Worm (Caenorhabditis elegans): Measurements from ENCODE around the gene ZK470.6.

The ZK470.6 gene

ce11 chrX:4159929-4160328, 17.4 kb downstream of the ZK470.6 start:
- TF ChIP-seq med-1 (GFP tag; optimal IDR thresholded peaks at IDR 0.05; ENCODE audit: insufficient read depth) (no peak), ref-1 (GFP tag; conservative IDR thresholded peaks at IDR 0.05) (no peak), cog-1 (tag; optimal IDR thresholded peaks at IDR 0.05) (no peak), T22C8.4 (GFP tag; IDR thresholded peaks at IDR 0.05) (no peak), ztf-29 (GFP tag; IDR thresholded peaks at IDR 0.05) (no peak), tab-1 (GFP tag; IDR thresholded peaks at IDR 0.05) (no peak), ztf-23 (GFP tag; IDR thresholded peaks at IDR 0.05) (no peak), klf-2 (GFP tag; conservative IDR thresholded peaks at IDR 0.05) (no peak), flt-1 (GFP tag; IDR thresholded peaks at IDR 0.05) (no peak)

ce11 chrX:4159185-4159871, 18.0 kb downstream of the ZK470.6 start:
- no peak for TF ChIP-seq klf-2 (GFP tag; conservative IDR thresholded peaks at IDR 0.05)
- no peak for TF ChIP-seq tab-1 (GFP tag; IDR thresholded peaks at IDR 0.05)
- no peak for TF ChIP-seq ztf-23 (GFP tag; IDR thresholded peaks at IDR 0.05)
- no peak for TF ChIP-seq T22C8.4 (GFP tag; IDR thresholded peaks at IDR 0.05)
- TF ChIP-seq ztf-29 (GFP tag; IDR thresholded peaks at IDR 0.05), result no peak
- TF ChIP-seq med-1 (GFP tag; optimal IDR thresholded peaks at IDR 0.05; ENCODE audit: insufficient read depth), result no peak
- no peak for TF ChIP-seq ref-1 (GFP tag; conservative IDR thresholded peaks at IDR 0.05)
- TF ChIP-seq cog-1 (tag; optimal IDR thresholded peaks at IDR 0.05), result no peak
- TF ChIP-seq flt-1 (GFP tag; IDR thresholded peaks at IDR 0.05), result no peak

- TF ChIP-seq T22C8.4 (GFP tag; IDR thresholded peaks at IDR 0.05) (no peak), cog-1 (tag; optimal IDR thresholded peaks at IDR 0.05) (no peak), flt-1 (GFP tag; IDR thresholded peaks at IDR 0.05) (no peak), tab-1 (GFP tag; IDR thresholded peaks at IDR 0.05) (no peak), med-1 (GFP tag; optimal IDR thresholded peaks at IDR 0.05; ENCODE audit: insufficient read depth) (no peak), klf-2 (GFP tag; conservative IDR thresholded peaks at IDR 0.05) (no peak), ztf-23 (GFP tag; IDR thresholded peaks at IDR 0.05) (no peak), ref-1 (GFP tag; conservative IDR thresholded peaks at IDR 0.05) (no peak), ztf-29 (GFP tag; IDR thresholded peaks at IDR 0.05) (no peak)
These were observed 19.4 kb downstream of the ZK470.6 start for ce11 chrX:4157896-4158295.

- TF ChIP-seq klf-2 (GFP tag; conservative IDR thresholded peaks at IDR 0.05) (no peak), cog-1 (tag; optimal IDR thresholded peaks at IDR 0.05) (no peak), ztf-23 (GFP tag; IDR thresholded peaks at IDR 0.05) (no peak), ref-1 (GFP tag; conservative IDR thresholded peaks at IDR 0.05) (no peak), tab-1 (GFP tag; IDR thresholded peaks at IDR 0.05) (no peak), T22C8.4 (GFP tag; IDR thresholded peaks at IDR 0.05) (no peak), med-1 (GFP tag; optimal IDR thresholded peaks at IDR 0.05; ENCODE audit: insufficient read depth) (no peak), ztf-29 (GFP tag; IDR thresholded peaks at IDR 0.05) (no peak), flt-1 (GFP tag; IDR thresholded peaks at IDR 0.05) (no peak)
These were observed 22.5 kb downstream of the ZK470.6 start for ce11 chrX:4154784-4155183.

DNA sequence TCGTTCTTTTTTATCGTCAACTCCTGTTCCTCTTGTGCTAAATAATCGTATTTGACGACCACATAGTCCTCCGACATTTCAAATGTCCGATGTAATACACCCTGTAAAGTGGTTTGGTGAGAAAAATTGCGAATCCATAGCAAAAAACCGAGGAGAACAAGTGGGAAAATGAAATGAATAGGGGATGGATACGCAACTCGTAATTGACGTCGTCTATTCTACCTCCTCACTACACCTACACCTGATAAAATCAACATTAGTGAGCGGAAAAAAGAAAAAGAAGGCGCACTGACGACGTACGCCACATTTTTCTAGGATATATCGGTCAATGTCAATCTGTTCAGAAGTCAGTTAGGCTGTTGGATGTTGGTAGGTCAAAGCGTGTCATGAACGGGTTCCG, 24.0 kb downstream of the ZK470.6 start, which contains the start of gene nck-1:
nck-1 (minus strand) TSS at position 101 of the 400 bp plus-strand sequence.
- TF ChIP-seq tab-1 (GFP tag; IDR thresholded peaks at IDR 0.05), result no peak
- no peak for TF ChIP-seq klf-2 (GFP tag; conservative IDR thresholded peaks at IDR 0.05)
- TF ChIP-seq ztf-23 (GFP tag; IDR thresholded peaks at IDR 0.05), result no peak
- TF ChIP-seq flt-1 (GFP tag; IDR thresholded peaks at IDR 0.05), result no peak
- no peak for TF ChIP-seq T22C8.4 (GFP tag; IDR thresholded peaks at IDR 0.05)
- no peak for TF ChIP-seq ref-1 (GFP tag; conservative IDR thresholded peaks at IDR 0.05)
- no peak for TF ChIP-seq ztf-29 (GFP tag; IDR thresholded peaks at IDR 0.05)
- TF ChIP-seq cog-1 (tag; optimal IDR thresholded peaks at IDR 0.05), result no peak
- TF ChIP-seq med-1 (GFP tag; optimal IDR thresholded peaks at IDR 0.05; ENCODE audit: insufficient read depth), result no peak

ce11 chrX:4151206-4151605, 26.1 kb downstream of the ZK470.6 start:
- no peak for TF ChIP-seq ztf-23 (GFP tag; IDR thresholded peaks at IDR 0.05)
- TF ChIP-seq T22C8.4 (GFP tag; IDR thresholded peaks at IDR 0.05), result 0 out of 2 replicates have a peak, but pooled peaks have one; percentile 10
- 0 out of 2 replicates have a peak, but pooled peaks have one; percentile 29 for TF ChIP-seq flt-1 (GFP tag; IDR thresholded peaks at IDR 0.05)

DNA sequence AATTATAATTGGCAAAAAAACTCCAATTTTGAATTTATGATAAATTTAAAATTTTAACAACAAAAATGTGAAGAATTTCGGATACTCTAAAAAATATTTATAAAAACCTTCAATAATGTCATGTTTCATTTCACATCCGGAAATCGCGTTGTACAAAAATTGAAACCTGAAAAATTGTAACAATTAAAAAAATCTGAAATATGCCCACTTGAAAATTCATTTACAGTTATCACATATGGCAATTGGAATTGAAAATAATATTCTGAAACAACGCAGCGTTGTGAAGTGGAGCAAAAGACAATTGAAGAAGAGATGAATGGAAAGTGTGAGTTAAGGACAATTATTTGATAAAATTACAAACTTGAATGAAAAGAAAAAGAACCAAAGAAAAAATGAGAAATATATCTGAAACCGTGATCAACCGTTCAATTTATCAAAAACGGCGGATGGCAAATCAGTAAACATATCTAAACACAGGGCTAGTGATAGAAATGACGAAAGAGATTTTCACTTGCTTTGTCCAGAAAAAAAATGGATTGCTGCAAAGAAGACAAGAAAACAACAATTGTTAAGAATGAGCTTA, 28.8 kb downstream of the ZK470.6 start:
- no peak for TF ChIP-seq med-1 (GFP tag; optimal IDR thresholded peaks at IDR 0.05; ENCODE audit: insufficient read depth)

DNA sequence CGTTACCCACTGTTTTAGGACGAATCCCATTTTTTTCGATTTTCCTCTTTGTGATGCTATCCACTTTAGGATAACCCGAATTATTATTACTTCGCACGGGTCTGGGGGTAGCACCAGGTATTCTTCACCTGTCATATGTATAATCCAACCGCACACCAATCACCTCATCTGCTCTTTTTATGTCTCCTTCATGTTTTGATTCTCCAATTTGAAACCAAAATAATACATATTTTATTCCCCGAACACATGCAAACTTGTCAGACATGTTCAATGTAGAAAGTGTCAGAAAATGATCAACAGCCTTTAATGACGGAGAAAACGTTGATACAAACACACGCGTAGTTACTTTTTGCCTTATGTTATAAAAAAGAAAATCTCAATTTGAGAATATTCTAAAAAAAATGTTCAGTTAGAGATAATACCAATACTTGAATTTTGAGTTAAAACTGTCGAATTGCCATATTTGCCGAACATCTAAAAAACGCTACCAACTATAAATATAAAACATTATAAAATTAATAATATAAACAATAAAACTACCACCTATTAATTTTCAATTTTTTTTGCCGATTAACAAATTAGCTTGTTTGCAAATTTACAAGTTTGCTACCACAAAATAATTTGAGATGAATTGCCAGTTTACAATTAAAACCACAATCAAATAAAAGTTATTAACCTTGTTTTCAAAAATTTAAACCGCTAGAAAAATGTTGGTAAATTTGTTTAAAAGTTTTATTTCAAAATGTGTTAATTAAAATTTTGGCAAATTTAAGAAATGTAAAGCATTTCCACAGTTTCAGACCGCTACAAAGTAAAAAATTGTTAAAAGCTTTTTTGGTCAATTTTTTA, 29.5 kb downstream of the ZK470.6 start:
- TF ChIP-seq flt-1 (GFP tag; IDR thresholded peaks at IDR 0.05), result no peak

- no peak for TF ChIP-seq ztf-23 (GFP tag; IDR thresholded peaks at IDR 0.05)
- no peak for TF ChIP-seq ztf-29 (GFP tag; IDR thresholded peaks at IDR 0.05)
- TF ChIP-seq med-1 (GFP tag; optimal IDR thresholded peaks at IDR 0.05; ENCODE audit: insufficient read depth), result no peak
- no peak for TF ChIP-seq tab-1 (GFP tag; IDR thresholded peaks at IDR 0.05)
- no peak for TF ChIP-seq ref-1 (GFP tag; conservative IDR thresholded peaks at IDR 0.05)
- no peak for TF ChIP-seq flt-1 (GFP tag; IDR thresholded peaks at IDR 0.05)
- no peak for TF ChIP-seq klf-2 (GFP tag; conservative IDR thresholded peaks at IDR 0.05)
- TF ChIP-seq cog-1 (tag; optimal IDR thresholded peaks at IDR 0.05), result no peak
- no peak for TF ChIP-seq T22C8.4 (GFP tag; IDR thresholded peaks at IDR 0.05)
These were observed 30.3 kb downstream of the ZK470.6 start for ce11 chrX:4146798-4147543.

All from whole organism, midembryonic.